Fruit fly (Drosophila melanogaster): ENCODE measurements around the gene EMC4.

Gene EMC4

dm6 chr3L:22888591-22889258, 20.7 kb upstream of the EMC4 start (continued):
- TF ChIP-seq CG3163 (GFP tag; optimal IDR thresholded peaks at IDR 0.05) (no peak), gem (tag; optimal IDR thresholded peaks at IDR 0.05) (peak; percentile 29), ro (GFP tag; IDR thresholded peaks at IDR 0.05) (no peak), CG11247 (GFP tag; IDR thresholded peaks at IDR 0.05) (no peak), CG4617 (GFP tag; optimal IDR thresholded peaks at IDR 0.05; ENCODE audit: borderline replicate concordance) (no peak), CG2120 (GFP tag; optimal IDR thresholded peaks at IDR 0.05) (no peak), CG11456 (GFP tag; IDR thresholded peaks at IDR 0.05) (no peak), grau (tag; optimal IDR thresholded peaks at IDR 0.05) (no peak), HmgD (GFP tag; optimal IDR thresholded peaks at IDR 0.05) (no peak), wek (GFP tag; optimal IDR thresholded peaks at IDR 0.05) (no peak), bbx (GFP tag; IDR thresholded peaks at IDR 0.05; ENCODE audit: partially characterized antibody) (no peak)

DNA sequence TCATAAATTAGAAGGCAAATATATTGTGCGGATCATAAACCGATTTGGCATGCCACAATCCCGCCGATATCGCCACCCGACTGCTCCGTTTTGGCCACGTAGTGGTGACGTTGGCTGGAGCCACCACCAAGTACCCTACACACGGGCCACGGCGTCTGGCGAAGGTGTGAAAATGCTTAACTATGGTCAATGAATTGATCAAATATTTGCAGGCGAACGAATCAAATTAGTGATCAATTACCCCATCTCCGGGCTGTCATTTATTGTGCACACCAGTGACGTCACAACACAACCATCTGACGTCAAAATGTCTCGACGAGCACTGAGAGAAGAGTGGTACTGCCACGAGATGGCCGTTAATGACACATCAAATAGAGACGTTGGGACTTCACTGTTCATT, 19.6 kb upstream of the EMC4 start:
- no peak for TF ChIP-seq stc (GFP tag; IDR thresholded peaks at IDR 0.05)
- TF ChIP-seq H15 (GFP tag; IDR thresholded peaks at IDR 0.05): no peak
- no peak for TF ChIP-seq CG11560 (tag; IDR thresholded peaks at IDR 0.05)
- TF ChIP-seq z (GFP tag; IDR thresholded peaks at IDR 0.05): no peak
- TF ChIP-seq pita (GFP tag; optimal IDR thresholded peaks at IDR 0.05): no peak
- TF ChIP-seq CG7963 (GFP tag; IDR thresholded peaks at IDR 0.05; ENCODE audit: partially characterized antibody): no peak
- peak; percentile 66; the same call in 1 of the 3 replicates for TF ChIP-seq otp (GFP tag; IDR thresholded peaks at IDR 0.05)
- no peak for TF ChIP-seq yki (optimal IDR thresholded peaks at IDR 0.05)
- TF ChIP-seq CG5180 (GFP tag; optimal IDR thresholded peaks at IDR 0.05): no peak
- TF ChIP-seq hkb (optimal IDR thresholded peaks at IDR 0.05): no peak
- TF ChIP-seq hkb (GFP tag; IDR thresholded peaks at IDR 0.05): no peak
- peak; percentile 16 for TF ChIP-seq BtbVII (GFP tag; optimal IDR thresholded peaks at IDR 0.05)
- 0 out of 2 replicates have a peak, but pooled peaks have one; percentile 20 for TF ChIP-seq CG31224 (GFP tag; IDR thresholded peaks at IDR 0.05)
- 0 out of 2 replicates have a peak, but pooled peaks have one; percentile 8 for TF ChIP-seq CG42726 (GFP tag; IDR thresholded peaks at IDR 0.05; ENCODE audit: partially characterized antibody)
- TF ChIP-seq CG3726 (GFP tag; IDR thresholded peaks at IDR 0.05): no peak
- TF ChIP-seq CG12104 (GFP tag; optimal IDR thresholded peaks at IDR 0.05): no peak
- no peak for TF ChIP-seq zen2 (GFP tag; IDR thresholded peaks at IDR 0.05; ENCODE audit: partially characterized antibody)
- peak; percentile 1 for TF ChIP-seq lab (GFP tag; optimal IDR thresholded peaks at IDR 0.05)
- TF ChIP-seq ci (GFP tag; IDR thresholded peaks at IDR 0.05): 0 out of 3 replicates have a peak, but pooled peaks have one; percentile 22
- TF ChIP-seq sug (tag; optimal IDR thresholded peaks at IDR 0.05): peak; percentile 16
- no peak for TF ChIP-seq CG10267 (tag; optimal IDR thresholded peaks at IDR 0.05)
- peak; percentile 27 for TF ChIP-seq exex (tag; optimal IDR thresholded peaks at IDR 0.05)
- no peak for TF ChIP-seq CG16779 (GFP tag; IDR thresholded peaks at IDR 0.05)
- TF ChIP-seq CG12236 (GFP tag; optimal IDR thresholded peaks at IDR 0.05): no peak
- no peak for TF ChIP-seq grn (GFP tag; optimal IDR thresholded peaks at IDR 0.05)
- TF ChIP-seq jing (GFP tag; optimal IDR thresholded peaks at IDR 0.05): no peak
- TF ChIP-seq Doc3 (GFP tag; IDR thresholded peaks at IDR 0.05; ENCODE audit: partially characterized antibody): no peak
- no peak for TF ChIP-seq da (GFP tag; optimal IDR thresholded peaks at IDR 0.05)

DNA sequence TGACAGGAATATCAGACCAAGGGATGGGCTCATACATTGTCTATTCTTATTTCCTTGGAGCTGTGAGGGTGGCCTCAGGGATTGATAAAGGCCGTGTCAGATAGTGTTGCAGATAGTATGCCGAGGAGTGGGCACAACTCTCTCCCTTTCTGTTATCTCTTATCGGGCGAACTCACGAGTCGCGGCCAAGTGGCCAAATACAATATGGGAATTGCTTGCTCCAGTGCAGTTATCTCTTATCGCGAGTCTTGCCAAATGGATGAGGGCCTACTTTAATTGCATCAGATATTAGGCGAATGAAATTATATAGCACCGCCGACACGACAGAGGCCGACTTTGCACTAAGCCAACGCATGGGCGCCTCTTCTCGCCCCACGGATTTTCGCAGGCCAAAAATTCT, 18.9 kb upstream of the EMC4 start:
- TF ChIP-seq Rx (GFP tag; IDR thresholded peaks at IDR 0.05) (no peak), chinmo (GFP tag; IDR thresholded peaks at IDR 0.05; ENCODE audit: partially characterized antibody) (0 out of 4 replicates have a peak, but pooled peaks have one; percentile 57), CG11696 (GFP tag; IDR thresholded peaks at IDR 0.05) (no peak), Side (GFP tag; optimal IDR thresholded peaks at IDR 0.05) (no peak), CG12769 (tag; optimal IDR thresholded peaks at IDR 0.05) (no peak), Chrac-16 (GFP tag; optimal IDR thresholded peaks at IDR 0.05) (no peak), Kr (GFP tag; optimal IDR thresholded peaks at IDR 0.05) (no peak), vvl (GFP tag; IDR thresholded peaks at IDR 0.05) (no peak), dpn (GFP tag; optimal IDR thresholded peaks at IDR 0.05) (no peak), exex (tag; optimal IDR thresholded peaks at IDR 0.05) (peak; percentile 1), Dip3 (GFP tag; optimal IDR thresholded peaks at IDR 0.05) (no peak), bcd (GFP tag; optimal IDR thresholded peaks at IDR 0.05) (no peak), mirr (GFP tag; optimal IDR thresholded peaks at IDR 0.05) (peak; percentile 35), grn (GFP tag; optimal IDR thresholded peaks at IDR 0.05) (peak; percentile 85)
